Fruit fly (Drosophila melanogaster) whole organism, prepupa: ENCODE results near the gene Bicra.

ENCODE experiments used
- Blimp-1 ChIP-seq: fragments of 200-800 bp; sonication (Bioruptor generic); optimal IDR thresholded peaks from 3 replicates; lab custom pipeline; 2017; ENCODE audit warnings: missing biosample characterization, missing genetic modification characterization, mild to moderate bottlenecking, moderate library complexity, missing genetic modification reagents
- CG10631 ChIP-seq: fragments of 200-800 bp; sonication (Bioruptor generic); optimal IDR thresholded peaks from 2 replicates; lab custom pipeline; 2016; ENCODE audit warnings: missing biosample characterization, missing genetic modification characterization
- CG15336 ChIP-seq: fragments of 200-800 bp; sonication (Bioruptor generic); IDR thresholded peaks from 2 replicates; pipeline ENCODE4 v1.3.6; 2022; ENCODE audit warnings: missing biosample characterization, missing genetic modification characterization
- CG1621 ChIP-seq: fragments of 200-800 bp; sonication (Bioruptor generic); optimal IDR thresholded peaks from 3 replicates; lab custom pipeline; 2018; ENCODE audit warnings: missing biosample characterization, mild to moderate bottlenecking, missing genetic modification characterization
- CG16779 ChIP-seq: fragments of 200-800 bp; sonication (Bioruptor generic); optimal IDR thresholded peaks from 3 replicates; lab custom pipeline; 2017; ENCODE audit warnings: missing biosample characterization, mild to moderate bottlenecking, missing genetic modification characterization
- CG31627 ChIP-seq: fragments of 200-800 bp; sonication (Bioruptor generic); optimal IDR thresholded peaks from 3 replicates; lab custom pipeline; 2016; ENCODE audit warnings: missing biosample characterization, missing genetic modification characterization
- CG32006 ChIP-seq: fragments of 200-800 bp; sonication (Bioruptor generic); optimal IDR thresholded peaks from 3 replicates; lab custom pipeline; 2017; ENCODE audit warnings: missing biosample characterization, mild to moderate bottlenecking, missing genetic modification characterization
- CG34406 ChIP-seq: fragments of 200-800 bp; sonication (Bioruptor generic); optimal IDR thresholded peaks from 3 replicates; lab custom pipeline; 2016; ENCODE audit warnings: missing biosample characterization, missing genetic modification characterization
- CG4318 ChIP-seq: fragments of 200-800 bp; sonication (Bioruptor generic); optimal IDR thresholded peaks from 3 replicates; lab custom pipeline; 2017; ENCODE audit warnings: missing biosample characterization, mild to moderate bottlenecking, missing genetic modification characterization
- CG6163 ChIP-seq: fragments of 200-800 bp; sonication (Bioruptor generic); IDR thresholded peaks from 3 replicates; pipeline ENCODE4 v1.3.6; 2022; ENCODE audit warnings: missing biosample characterization, missing genetic modification characterization
- CG6276 ChIP-seq: fragments of 200-800 bp; sonication (Bioruptor generic); optimal IDR thresholded peaks from 2 replicates; lab custom pipeline; 2017; ENCODE audit warnings: missing biosample characterization, mild to moderate bottlenecking, missing genetic modification characterization
- CG6808 ChIP-seq: fragments of 200-800 bp; sonication (Bioruptor generic); optimal IDR thresholded peaks from 3 replicates; lab custom pipeline; 2017; ENCODE audit warnings: missing biosample characterization, missing genetic modification characterization, mild to moderate bottlenecking, moderate library complexity, missing genetic modification reagents
- CG8119 ChIP-seq: fragments of 200-800 bp; sonication (Bioruptor generic); IDR thresholded peaks from 3 replicates; pipeline ENCODE4 v1.3.6; 2022; ENCODE audit warnings: missing biosample characterization, missing genetic modification characterization
- CG9139 ChIP-seq: fragments of 200-800 bp; sonication (Bioruptor generic); optimal IDR thresholded peaks from 3 replicates; lab custom pipeline; 2017; ENCODE audit warnings: missing biosample characterization, mild to moderate bottlenecking, missing genetic modification characterization
- Eip78C ChIP-seq: fragments of 200-800 bp; sonication (Bioruptor generic); peaks from one replicate; lab custom pipeline; 2016; ENCODE audit warnings: missing biosample characterization, missing genetic modification characterization
- Eip93F ChIP-seq: fragments of 200-800 bp; sonication (Bioruptor generic); optimal IDR thresholded peaks from 2 replicates; lab custom pipeline; 2016; ENCODE audit warnings: missing biosample characterization, mild to moderate bottlenecking, missing genetic modification characterization
- Ets21C ChIP-seq: fragments of 200-800 bp; sonication (Bioruptor generic); optimal IDR thresholded peaks from 3 replicates; lab custom pipeline; 2016; ENCODE audit warnings: missing biosample characterization, missing genetic modification characterization
- Gug ChIP-seq: fragments of 200-800 bp; sonication (Bioruptor generic); IDR thresholded peaks from 2 replicates; pipeline ENCODE4 v1.3.6; 2022; ENCODE audit warnings: missing biosample characterization, missing genetic modification characterization
- Hr38 ChIP-seq: sonication (Bioruptor generic); optimal IDR thresholded peaks from 2 replicates; lab custom pipeline; 2016; ENCODE audit warnings: missing biosample characterization, missing genetic modification characterization
- Hr39 ChIP-seq: fragments of 200-800 bp; sonication (Bioruptor generic); optimal IDR thresholded peaks from 2 replicates; lab custom pipeline; 2016; ENCODE audit warnings: missing biosample characterization, missing genetic modification characterization
- Lpt ChIP-seq: fragments of 200-800 bp; sonication (Bioruptor generic); optimal IDR thresholded peaks from 3 replicates; lab custom pipeline; 2016; ENCODE audit warnings: missing biosample characterization, missing genetic modification characterization
- Met ChIP-seq: fragments of 200-800 bp; sonication (Bioruptor generic); optimal IDR thresholded peaks from 3 replicates; lab custom pipeline; 2016; ENCODE audit warnings: missing biosample characterization, missing genetic modification characterization
- OdsH ChIP-seq: fragments of 200-800 bp; sonication (Bioruptor generic); optimal IDR thresholded peaks from 3 replicates; lab custom pipeline; 2016; ENCODE audit warnings: missing biosample characterization, missing genetic modification characterization
- Sox14 ChIP-seq: fragments of 200-800 bp; sonication (Bioruptor generic); optimal IDR thresholded peaks from 3 replicates; lab custom pipeline; 2016; ENCODE audit warnings: missing biosample characterization, missing genetic modification characterization
- acj6 ChIP-seq: fragments of 200-800 bp; sonication (Bioruptor generic); optimal IDR thresholded peaks from 3 replicates; lab custom pipeline; 2016; ENCODE audit warnings: missing biosample characterization, missing genetic modification characterization
- cyc ChIP-seq: fragments of 200-800 bp; sonication (Bioruptor generic); optimal IDR thresholded peaks from 3 replicates; lab custom pipeline; 2016; ENCODE audit warnings: missing biosample characterization, missing genetic modification characterization
- dsx ChIP-seq: fragments of 200-800 bp; optimal IDR thresholded peaks from 3 replicates; lab custom pipeline; 2019; ENCODE audit warnings: missing biosample characterization, mild to moderate bottlenecking, missing genetic modification characterization, moderate library complexity; ENCODE audit not compliant: poor library complexity, severe bottlenecking
- eg ChIP-seq: fragments of 200-800 bp; sonication (Bioruptor generic); IDR thresholded peaks from 3 replicates; pipeline ENCODE4 v1.3.6; 2022; ENCODE audit warnings: missing biosample characterization, missing genetic modification characterization
- fd85E ChIP-seq: fragments of 200-800 bp; sonication (Bioruptor generic); optimal IDR thresholded peaks from 3 replicates; lab custom pipeline; 2016; ENCODE audit warnings: missing biosample characterization, missing genetic modification characterization
- fkh ChIP-seq: fragments of 200-800 bp; sonication (Bioruptor generic); optimal IDR thresholded peaks from 3 replicates; lab custom pipeline; 2017; ENCODE audit warnings: missing biosample characterization, mild to moderate bottlenecking, missing genetic modification characterization, moderate library complexity
- spab ChIP-seq: fragments of 200-800 bp; sonication (Bioruptor generic); optimal IDR thresholded peaks from 2 replicates; lab custom pipeline; 2017; ENCODE audit warnings: missing biosample characterization, mild to moderate bottlenecking, missing genetic modification characterization, missing genetic modification reagents
- ss ChIP-seq, 2 experiments: fragments of 200-800 bp; sonication (Bioruptor generic); optimal IDR thresholded peaks; 2 replicates in 1 of 2; 3 replicates in 1 of 2; lab custom pipeline; 2017 to 2018; ENCODE audit warnings: mild to moderate bottlenecking in 2 of 2, missing biosample characterization in 2 of 2, missing genetic modification characterization in 2 of 2, moderate library complexity in 1 of 2
- topi ChIP-seq: fragments of 200-800 bp; sonication (Bioruptor generic); optimal IDR thresholded peaks from 3 replicates; lab custom pipeline; 2016; ENCODE audit warnings: missing biosample characterization, missing genetic modification characterization

Bicra gene

dm6 chr3R:29075631-29076398 is 13.0 kb downstream of the Bicra start (continued):
- peak; percentile 21 for TF ChIP-seq cyc (GFP tag; lab: Kevin White, UChicago)
- TF ChIP-seq Lpt (GFP tag; lab: Kevin White, UChicago), result no peak
- no peak for TF ChIP-seq CG16779
- TF ChIP-seq Met (GFP tag; lab: Kevin White, UChicago), result peak; percentile 71
- TF ChIP-seq Gug (GFP tag; lab: Robert Waterston, UW), result no peak
- TF ChIP-seq CG32006 (GFP tag; lab: Kevin White, UChicago), result peak; percentile 39
- no peak for TF ChIP-seq CG1621 (tag; lab: Kevin White, UChicago)
- TF ChIP-seq CG8119 (GFP tag; lab: Robert Waterston, UW), result no peak
- TF ChIP-seq CG6808 (GFP tag; lab: Kevin White, UChicago), result peak; percentile 7
- TF ChIP-seq Hr39 (GFP tag; lab: Kevin White, UChicago), result peak; percentile 66
- TF ChIP-seq fkh (GFP tag; lab: Kevin White, UChicago), result no peak
- peak in 1 of 2 experiments; percentile 27 for TF ChIP-seq ss (GFP tag; optimal IDR thresholded peaks at IDR 0.05; lab: Kevin White, UChicago)
- TF ChIP-seq CG34406, result no peak
- peak; percentile 13 for TF ChIP-seq CG9139 (GFP tag; lab: Kevin White, UChicago)
- TF ChIP-seq acj6 (GFP tag; lab: Kevin White, UChicago), result peak; percentile 8

DNA sequence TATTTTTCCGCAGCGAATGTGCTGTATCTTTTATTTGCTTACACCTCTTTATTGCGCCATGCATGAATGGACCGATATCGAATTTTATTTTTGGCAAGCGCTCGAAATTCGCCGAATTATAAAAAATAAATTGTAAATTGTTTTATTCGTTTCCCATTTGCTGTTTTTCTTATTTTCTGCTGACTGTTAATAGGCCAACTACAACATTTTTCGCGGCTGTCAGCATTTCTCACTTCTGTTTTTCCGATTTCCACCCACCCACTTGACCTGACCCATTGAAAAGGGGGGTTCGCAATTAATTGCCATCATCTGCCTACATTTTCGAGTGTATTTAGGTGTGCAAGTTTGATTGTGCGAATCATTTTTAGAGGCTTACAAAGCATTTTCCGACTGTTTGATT is 13.8 kb downstream of the Bicra start:
- TF ChIP-seq CG10631 (GFP tag; lab: Kevin White, UChicago), result no peak
- TF ChIP-seq Eip93F (GFP tag; lab: Kevin White, UChicago), result no peak
- no peak for TF ChIP-seq OdsH (GFP tag; lab: Kevin White, UChicago)
- TF ChIP-seq fd85E (GFP tag; lab: Kevin White, UChicago), result no peak
- TF ChIP-seq spab (GFP tag; lab: Kevin White, UChicago), result no peak
- TF ChIP-seq dsx (GFP tag; lab: Kevin White, UChicago), result no peak
- TF ChIP-seq CG31627 (GFP tag; lab: Kevin White, UChicago), result no peak
- TF ChIP-seq Blimp-1 (GFP tag; lab: Kevin White, UChicago), result no peak
- no peak for TF ChIP-seq topi (GFP tag; lab: Kevin White, UChicago)
- TF ChIP-seq fkh (GFP tag; lab: Kevin White, UChicago), result no peak
- no peak for TF ChIP-seq CG6276 (GFP tag; lab: Kevin White, UChicago)
- no peak for TF ChIP-seq Hr38 (GFP tag; lab: Kevin White, UChicago)
- TF ChIP-seq Sox14 (GFP tag; lab: Kevin White, UChicago), result no peak
- no peak for TF ChIP-seq CG1621 (tag; lab: Kevin White, UChicago)
- TF ChIP-seq Ets21C, result no peak

DNA sequence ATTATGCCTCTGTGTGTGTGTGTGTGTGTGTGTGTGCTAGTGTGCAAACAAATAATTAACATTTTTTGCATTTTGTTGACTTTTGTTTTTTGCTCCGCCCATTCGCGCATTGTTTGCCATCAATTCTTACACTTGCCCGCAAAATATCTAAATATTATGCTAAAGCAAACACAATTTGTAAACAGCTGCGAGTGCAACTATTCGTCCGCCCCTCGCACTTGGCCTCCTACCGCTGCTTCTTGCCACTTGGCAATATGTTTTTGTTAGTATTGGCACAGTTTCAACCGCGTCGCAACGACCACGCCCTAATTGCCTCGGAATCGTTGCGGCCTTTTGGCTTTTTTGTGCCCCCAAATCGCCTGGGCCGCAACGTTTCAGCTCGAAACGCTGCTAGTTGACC is 14.7 kb downstream of the Bicra start:
- TF ChIP-seq fkh (GFP tag; lab: Kevin White, UChicago) (peak; percentile 70), eg (0 out of 3 replicates have a peak, but pooled peaks have one; percentile 35), CG9139 (GFP tag; lab: Kevin White, UChicago) (no peak), Eip78C (GFP tag; lab: Kevin White, UChicago) (peak; percentile 25), CG15336 (GFP tag; lab: Robert Waterston, UW) (no peak)

dm6 chr3R:29082034-29082433 is 19.2 kb downstream of the Bicra start:
- TF ChIP-seq eg (0 out of 3 replicates have a peak, but pooled peaks have one; percentile 7), CG6163 (GFP tag; lab: Robert Waterston, UW) (0 out of 3 replicates have a peak, but pooled peaks have one; percentile 7), CG4318 (GFP tag; lab: Kevin White, UChicago) (no peak)
